Fruit fly (Drosophila melanogaster) whole organism, embryonic: ENCODE measurements around the gene CG33282.

ENCODE experiments used
- Ada2b ChIP-seq: fragments of 200-800 bp; sonication (Bioruptor generic); IDR thresholded peaks from 2 replicates; pipeline ENCODE4 v1.3.6; 2022; ENCODE audit warnings: missing biosample characterization, missing genetic modification characterization
- Adf1 ChIP-seq: fragments of 200-800 bp; sonication (Bioruptor generic); IDR thresholded peaks from 2 replicates; pipeline ENCODE4 v1.3.6; 2022; ENCODE audit warnings: missing biosample characterization, missing genetic modification characterization
- Asciz ChIP-seq: fragments of 200-800 bp; sonication (Bioruptor generic); optimal IDR thresholded peaks from 2 replicates; lab custom pipeline; 2017; ENCODE audit warnings: missing biosample characterization, mild to moderate bottlenecking, missing genetic modification characterization, missing genetic modification reagents
- C15 ChIP-seq: fragments of 200-800 bp; sonication (Bioruptor generic); IDR thresholded peaks from 3 replicates; pipeline ENCODE4 v1.3.6; 2022; ENCODE audit warnings: missing biosample characterization, missing genetic modification characterization
- CG10274 ChIP-seq: fragments of 200-800 bp; sonication (Bioruptor generic); optimal IDR thresholded peaks from 3 replicates; lab custom pipeline; 2017; ENCODE audit warnings: missing biosample characterization, mild to moderate bottlenecking, missing genetic modification characterization
- CG10654 ChIP-seq: fragments of 200-800 bp; sonication (Bioruptor generic); optimal IDR thresholded peaks from 2 replicates; lab custom pipeline; 2016; ENCODE audit warnings: missing biosample characterization, missing genetic modification characterization
- CG10959 ChIP-seq: fragments of 200-800 bp; sonication (Bioruptor generic); IDR thresholded peaks from 2 replicates; pipeline ENCODE4 v1.3.6; 2022; ENCODE audit warnings: missing biosample characterization, missing genetic modification characterization
- CG15011 ChIP-seq: fragments of 200-800 bp; sonication (Bioruptor generic); optimal IDR thresholded peaks from 3 replicates; lab custom pipeline; 2018; ENCODE audit warnings: missing biosample characterization, mild to moderate bottlenecking, missing genetic modification characterization
- CG15479 ChIP-seq: fragments of 200-800 bp; sonication (Bioruptor generic); optimal IDR thresholded peaks from 3 replicates; lab custom pipeline; 2019; ENCODE audit warnings: missing biosample characterization, mild to moderate bottlenecking, missing genetic modification characterization, moderate library complexity
- CG17328 ChIP-seq: fragments of 200-800 bp; sonication (Bioruptor generic); IDR thresholded peaks from 2 replicates; pipeline ENCODE4 v1.3.6; 2022; ENCODE audit warnings: missing biosample characterization, missing genetic modification characterization
- CG17361 ChIP-seq: fragments of 200-800 bp; sonication (Bioruptor generic); IDR thresholded peaks from 3 replicates; pipeline ENCODE4 v1.3.6; 2022; ENCODE audit warnings: missing biosample characterization, missing genetic modification characterization
- CG2129 ChIP-seq: fragments of 200-800 bp; sonication (Bioruptor generic); IDR thresholded peaks from 2 replicates; pipeline ENCODE4 v1.3.6; 2022; ENCODE audit warnings: missing biosample characterization, missing genetic modification characterization; ENCODE audit not compliant: partially characterized antibody
- CG2889 ChIP-seq: fragments of 200-800 bp; sonication (Bioruptor generic); IDR thresholded peaks from 3 replicates; pipeline ENCODE4 v1.3.6; 2022; ENCODE audit warnings: missing biosample characterization, missing genetic modification characterization
- CG30403 ChIP-seq: fragments of 200-800 bp; sonication (Bioruptor generic); optimal IDR thresholded peaks from 3 replicates; lab custom pipeline; 2016; ENCODE audit warnings: missing biosample characterization, missing genetic modification characterization
- CG42726 ChIP-seq: fragments of 200-800 bp; sonication (Bioruptor generic); IDR thresholded peaks from 2 replicates; pipeline ENCODE4 v1.3.6; 2022; ENCODE audit warnings: missing biosample characterization, missing genetic modification characterization; ENCODE audit not compliant: partially characterized antibody
- CG6813 ChIP-seq: fragments of 200-800 bp; sonication (Bioruptor generic); optimal IDR thresholded peaks from 2 replicates; lab custom pipeline; 2017; ENCODE audit warnings: missing biosample characterization, missing genetic modification characterization, mild to moderate bottlenecking, moderate library complexity, missing genetic modification reagents
- CG7987 ChIP-seq: fragments of 200-800 bp; sonication (Bioruptor generic); optimal IDR thresholded peaks from 2 replicates; lab custom pipeline; 2018; ENCODE audit warnings: missing biosample characterization, mild to moderate bottlenecking, missing genetic modification characterization, moderate library complexity
- CG9876 ChIP-seq: fragments of 200-800 bp; sonication (Bioruptor generic); optimal IDR thresholded peaks from 2 replicates; lab custom pipeline; 2016; ENCODE audit warnings: missing biosample characterization, missing genetic modification characterization
- CTCF ChIP-seq: fragments of 200-800 bp; sonication (Bioruptor generic); optimal IDR thresholded peaks from 2 replicates; lab custom pipeline; 2017; ENCODE audit warnings: missing biosample characterization, mild to moderate bottlenecking, missing genetic modification characterization, moderate library complexity
- D ChIP-seq, 2 experiments: fragments of 200-800 bp in 1 of 2; fragments of >200 bp in 1 of 2; sonication (Bioruptor generic) in 1 of 2; optimal IDR thresholded peaks; 2 replicates in 1 of 2; 3 replicates in 1 of 2; lab custom pipeline; 2017; ENCODE audit warnings: mild to moderate bottlenecking in 1 of 2, missing biosample characterization in 1 of 2, missing genetic modification characterization in 1 of 2, missing genetic modification reagents in 1 of 2
- Dref ChIP-seq: fragments of 200-800 bp; sonication (Bioruptor generic); IDR thresholded peaks from 2 replicates; pipeline ENCODE4 v1.3.6; 2022; ENCODE audit warnings: missing biosample characterization, missing genetic modification characterization
- Fer1 ChIP-seq: fragments of 200-800 bp; sonication (Bioruptor generic); optimal IDR thresholded peaks from 2 replicates; lab custom pipeline; 2017; ENCODE audit warnings: missing biosample characterization, mild to moderate bottlenecking, missing genetic modification characterization
- Fer2 ChIP-seq: fragments of 200-800 bp; sonication (Bioruptor generic); optimal IDR thresholded peaks from 2 replicates; lab custom pipeline; 2018; ENCODE audit warnings: missing biosample characterization, mild to moderate bottlenecking, missing genetic modification characterization, moderate library complexity
- Gug ChIP-seq: fragments of 200-800 bp; sonication (Bioruptor generic); IDR thresholded peaks from 4 replicates; pipeline ENCODE4 v1.3.6; 2022; ENCODE audit warnings: missing biosample characterization, missing genetic modification characterization
- Hmx ChIP-seq: fragments of 200-800 bp; sonication (Bioruptor generic); optimal IDR thresholded peaks from 2 replicates; lab custom pipeline; 2016; ENCODE audit warnings: missing biosample characterization, missing genetic modification characterization
- Hr78 ChIP-seq, 2 experiments: fragments of 200-800 bp in 1 of 2; fragments of >200 bp in 1 of 2; sonication (Bioruptor generic) in 1 of 2; optimal IDR thresholded peaks; 2 replicates each; lab custom pipeline; 2017 to 2019; ENCODE audit warnings: missing biosample characterization in 2 of 2, missing genetic modification characterization in 2 of 2, mild to moderate bottlenecking in 1 of 2, moderate library complexity in 1 of 2
- Jarid2 ChIP-seq: fragments of 200-800 bp; sonication (Bioruptor generic); optimal IDR thresholded peaks from 3 replicates; lab custom pipeline; 2017; ENCODE audit warnings: mild to moderate bottlenecking, missing biosample characterization, missing genetic modification reagents, missing genetic modification characterization
- Lhr ChIP-seq: fragments of 200-800 bp; sonication (Bioruptor generic); optimal IDR thresholded peaks from 3 replicates; lab custom pipeline; 2017; ENCODE audit warnings: mild to moderate bottlenecking, missing biosample characterization, missing genetic modification reagents, missing genetic modification characterization
- Nf-YB ChIP-seq: fragments of 200-800 bp; sonication (Bioruptor generic); optimal IDR thresholded peaks from 3 replicates; lab custom pipeline; 2019; ENCODE audit warnings: missing biosample characterization, mild to moderate bottlenecking, missing genetic modification characterization, moderate library complexity
- Rx ChIP-seq: fragments of 200-800 bp; sonication (Bioruptor generic); IDR thresholded peaks from 2 replicates; pipeline ENCODE4 v1.3.6; 2022; ENCODE audit warnings: missing biosample characterization, missing genetic modification characterization
- ap ChIP-seq: fragments of 200-800 bp; sonication (Bioruptor generic); IDR thresholded peaks from 2 replicates; pipeline ENCODE4 v1.3.6; 2022; ENCODE audit warnings: missing biosample characterization, missing genetic modification characterization
- bab2 ChIP-seq: fragments of 200-800 bp; sonication (Bioruptor generic); optimal IDR thresholded peaks from 2 replicates; lab custom pipeline; 2016; ENCODE audit warnings: missing biosample characterization, missing genetic modification characterization
- chn ChIP-seq: fragments of 200-800 bp; sonication (Bioruptor generic); optimal IDR thresholded peaks from 2 replicates; lab custom pipeline; 2016; ENCODE audit warnings: missing biosample characterization, missing genetic modification characterization
- da ChIP-seq: fragments of 200-800 bp; sonication (Bioruptor generic); optimal IDR thresholded peaks from 2 replicates; lab custom pipeline; 2016; ENCODE audit warnings: missing biosample characterization, missing genetic modification characterization
- dati ChIP-seq: fragments of 200-800 bp; sonication (Bioruptor generic); IDR thresholded peaks from 2 replicates; pipeline ENCODE4 v1.3.6; 2022; ENCODE audit warnings: missing biosample characterization, missing genetic modification characterization
- disco-r ChIP-seq: fragments of 200-800 bp; sonication (Bioruptor generic); optimal IDR thresholded peaks from 2 replicates; lab custom pipeline; 2016; ENCODE audit warnings: missing biosample characterization, missing genetic modification characterization
- dysf ChIP-seq: fragments of 200-800 bp; sonication (Bioruptor generic); IDR thresholded peaks from 3 replicates; pipeline ENCODE4 v1.3.6; 2022; ENCODE audit warnings: missing biosample characterization, missing genetic modification characterization
- fd102C ChIP-seq: fragments of 200-800 bp; sonication (Bioruptor generic); optimal IDR thresholded peaks from 2 replicates; lab custom pipeline; 2018; ENCODE audit warnings: missing biosample characterization, mild to moderate bottlenecking, missing genetic modification characterization, moderate library complexity
- gcm2 ChIP-seq: fragments of 200-800 bp; sonication (Bioruptor generic); optimal IDR thresholded peaks from 2 replicates; lab custom pipeline; 2016; ENCODE audit warnings: missing biosample characterization, missing genetic modification characterization
- gfzf ChIP-seq: fragments of 200-800 bp; sonication (Bioruptor generic); optimal IDR thresholded peaks from 2 replicates; lab custom pipeline; 2016; ENCODE audit warnings: missing biosample characterization, mild to moderate bottlenecking, missing genetic modification characterization, moderate library complexity
- gsb ChIP-seq: fragments of 200-800 bp; sonication (Bioruptor generic); IDR thresholded peaks from 2 replicates; pipeline ENCODE4 v1.3.6; 2022; ENCODE audit warnings: missing biosample characterization, missing genetic modification characterization
- hth ChIP-seq: fragments of >200 bp; optimal IDR thresholded peaks from 2 replicates; lab custom pipeline; 2017; ENCODE audit warnings: inconsistent platforms
- ind ChIP-seq: fragments of 200-800 bp; sonication (Bioruptor generic); optimal IDR thresholded peaks from 3 replicates; lab custom pipeline; 2016; ENCODE audit warnings: missing biosample characterization, missing genetic modification characterization
- lab ChIP-seq: fragments of 200-800 bp; sonication (Bioruptor generic); optimal IDR thresholded peaks from 3 replicates; lab custom pipeline; 2017; ENCODE audit warnings: missing biosample characterization, missing genetic modification characterization, mild to moderate bottlenecking, moderate library complexity, missing genetic modification reagents
- lov ChIP-seq, 2 experiments: fragments of 200-800 bp in 1 of 2; fragments of >200 bp in 1 of 2; sonication (Bioruptor generic) in 1 of 2; IDR thresholded peaks in 1 of 2; optimal IDR thresholded peaks in 1 of 2; 2 replicates in 1 of 2; 3 replicates in 1 of 2; pipeline versions ENCODE4 v1.3.6 to Lab custom; 2017 to 2022; ENCODE audit warnings: missing biosample characterization in 1 of 2, missing genetic modification characterization in 1 of 2
- mld ChIP-seq: fragments of 200-800 bp; sonication (Bioruptor generic); IDR thresholded peaks from 3 replicates; pipeline ENCODE4 v1.3.6; 2022; ENCODE audit warnings: missing biosample characterization, missing genetic modification characterization; ENCODE audit not compliant: partially characterized antibody
- pum ChIP-seq: fragments of 200-800 bp; sonication (Bioruptor generic); optimal IDR thresholded peaks from 2 replicates; lab custom pipeline; 2016; ENCODE audit warnings: missing biosample characterization, missing genetic modification characterization
- slou ChIP-seq: fragments of 200-800 bp; sonication (Bioruptor generic); optimal IDR thresholded peaks from 3 replicates; lab custom pipeline; 2016; ENCODE audit warnings: missing biosample characterization, missing genetic modification characterization
- tio ChIP-seq: fragments of 200-800 bp; sonication (Bioruptor generic); optimal IDR thresholded peaks from 2 replicates; lab custom pipeline; 2017; ENCODE audit warnings: missing biosample characterization, missing genetic modification characterization, inconsistent platforms
- trh ChIP-seq: fragments of 200-800 bp; sonication (Bioruptor generic); optimal IDR thresholded peaks from 2 replicates; lab custom pipeline; 2016; ENCODE audit warnings: missing biosample characterization, missing genetic modification characterization
- unpg ChIP-seq: fragments of 200-800 bp; sonication (Bioruptor generic); optimal IDR thresholded peaks from 3 replicates; lab custom pipeline; 2018; ENCODE audit warnings: missing biosample characterization, mild to moderate bottlenecking, missing genetic modification characterization, moderate library complexity

CG33282 gene

DNA sequence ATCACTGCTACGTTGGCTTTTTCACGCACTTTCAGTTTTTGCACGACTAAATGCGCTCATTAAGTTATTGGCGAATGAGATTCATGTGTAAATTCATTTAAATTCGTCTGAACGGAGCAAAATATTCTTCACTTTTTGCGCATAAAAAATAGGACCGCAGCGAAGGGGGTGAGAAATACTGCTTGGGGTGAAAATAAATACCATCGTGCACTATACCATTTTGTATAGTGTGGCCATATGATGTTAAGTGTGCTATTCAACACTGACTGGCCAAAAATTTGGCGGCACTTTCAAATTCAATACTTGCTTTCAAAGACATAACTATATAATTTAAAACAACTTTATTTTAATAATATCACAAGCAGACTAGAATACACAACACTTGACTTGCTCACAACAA is 45.5 kb downstream of the CG33282 start, which contains the start of gene GramD1B (continued):
- TF ChIP-seq CG9876 (no peak), CG7987 (GFP tag; lab: Kevin White, UChicago) (peak; percentile 25), Hmx (GFP tag; lab: Kevin White, UChicago) (no peak), pum (GFP tag; lab: Kevin White, UChicago) (no peak), gfzf (peak; percentile 92), slou (GFP tag; lab: Kevin White, UChicago) (no peak), lab (no peak), tio (GFP tag; lab: Kevin White, UChicago) (no peak), Ada2b (GFP tag; lab: Robert Waterston, UW) (no peak), Asciz (no peak), da (no peak), Rx (GFP tag; lab: Robert Waterston, UW) (no peak), CG2129 (GFP tag; lab: Robert Waterston, UW) (no peak), hth (lab: Kevin White, UChicago) (no peak), ap (GFP tag; lab: Robert Waterston, UW) (no peak), ind (GFP tag; lab: Kevin White, UChicago) (no peak), CG10959 (GFP tag; lab: Robert Waterston, UW) (no peak), Fer1 (GFP tag; lab: Kevin White, UChicago) (peak; percentile 51), CG10274 (GFP tag; lab: Kevin White, UChicago) (no peak), CTCF (GFP tag; lab: Kevin White, UChicago) (peak; percentile 10), D (optimal IDR thresholded peaks at IDR 0.05; lab: Kevin White, UChicago) (no peak), D (GFP tag; optimal IDR thresholded peaks at IDR 0.05; lab: Kevin White, UChicago) (no peak), fd102C (GFP tag; lab: Kevin White, UChicago) (no peak), Gug (no peak), mld (no peak), Dref (GFP tag; lab: Robert Waterston, UW) (peak; percentile 19; the same call in 1 of the 2 replicates), trh (GFP tag; lab: Kevin White, UChicago) (no peak), disco-r (GFP tag; lab: Kevin White, UChicago) (no peak), CG2889 (no peak), dati (GFP tag; lab: Robert Waterston, UW) (no peak), CG17328 (GFP tag; lab: Robert Waterston, UW) (no peak), Adf1 (GFP tag; lab: Robert Waterston, UW) (no peak), dysf (GFP tag; lab: Robert Waterston, UW) (no peak), Nf-YB (GFP tag; lab: Kevin White, UChicago) (no peak), CG6813 (no peak), CG30403 (GFP tag; lab: Kevin White, UChicago) (peak; percentile 2), Jarid2 (GFP tag; lab: Kevin White, UChicago) (no peak), C15 (GFP tag; lab: Robert Waterston, UW) (no peak), lov (optimal IDR thresholded peaks at IDR 0.05; lab: Kevin White, UChicago) (no peak), lov (GFP tag; IDR thresholded peaks at IDR 0.05; lab: Robert Waterston, UW) (no peak), CG15011 (no peak), Lhr (GFP tag; lab: Kevin White, UChicago) (peak; percentile 47), unpg (GFP tag; lab: Kevin White, UChicago) (no peak), bab2 (no peak), CG15479 (GFP tag; lab: Kevin White, UChicago) (no peak), gsb (GFP tag; lab: Robert Waterston, UW) (no peak), Hr78 (GFP tag; optimal IDR thresholded peaks at IDR 0.05; lab: Kevin White, UChicago) (no peak), CG17361 (0 out of 3 replicates have a peak, but pooled peaks have one; percentile 34), chn (GFP tag; lab: Kevin White, UChicago) (peak; percentile 26), CG10654 (no peak), Fer2 (tag; lab: Kevin White, UChicago) (no peak), CG42726 (GFP tag; lab: Robert Waterston, UW) (no peak), gcm2 (GFP tag; lab: Kevin White, UChicago) (no peak)
